Worm (Caenorhabditis elegans): Measurements from ENCODE around the gene ced-2.

ce11 chrIV:1632593-1632992, 35.5 kb downstream of the ced-2 start:
- TF ChIP-seq ceh-36 (tag; optimal IDR thresholded peaks at IDR 0.05), result peak; percentile 78
- TF ChIP-seq sea-1 (GFP tag; conservative IDR thresholded peaks at IDR 0.05), result no peak
- TF ChIP-seq ets-7 (tag; optimal IDR thresholded peaks at IDR 0.05), result no peak
- TF ChIP-seq tbx-37 (GFP tag; conservative IDR thresholded peaks at IDR 0.05), result no peak
- TF ChIP-seq ama-1 (optimal IDR thresholded peaks at IDR 0.05), result no peak
- no peak for TF ChIP-seq aly-1 (tag; optimal IDR thresholded peaks at IDR 0.05)
- no peak for TF ChIP-seq tbx-11 (GFP tag; IDR thresholded peaks at IDR 0.05)
- TF ChIP-seq hnd-1 (tag; optimal IDR thresholded peaks at IDR 0.05), result no peak
- TF ChIP-seq B0310.2 (tag; optimal IDR thresholded peaks at IDR 0.05), result no peak
- TF ChIP-seq tra-4 (tag; optimal IDR thresholded peaks at IDR 0.05), result no peak
- no peak for TF ChIP-seq flt-1 (GFP tag; IDR thresholded peaks at IDR 0.05)
- TF ChIP-seq pes-1 (GFP tag; IDR thresholded peaks at IDR 0.05), result no peak
